Fruit fly (Drosophila melanogaster) whole organism, adult: ENCODE measurements around the gene CG43402.

ENCODE experiments used
- CG7045 ChIP-seq: fragments of 200-800 bp; sonication (Bioruptor generic); optimal IDR thresholded peaks from 2 replicates; lab custom pipeline; 2017; ENCODE audit warnings: missing biosample characterization, mild to moderate bottlenecking, missing genetic modification characterization
- CG7101 ChIP-seq: fragments of 200-800 bp; sonication (Bioruptor generic); optimal IDR thresholded peaks from 2 replicates; lab custom pipeline; 2018; ENCODE audit warnings: missing biosample characterization, mild to moderate bottlenecking, missing genetic modification characterization, moderate library complexity
- Crg-1 ChIP-seq: fragments of 200-800 bp; sonication (Bioruptor generic); optimal IDR thresholded peaks from 2 replicates; lab custom pipeline; 2016; ENCODE audit warnings: missing biosample characterization, missing genetic modification characterization
- bab1 ChIP-seq: fragments of 200-800 bp; sonication (Bioruptor generic); optimal IDR thresholded peaks from 3 replicates; lab custom pipeline; 2019; ENCODE audit warnings: missing biosample characterization, mild to moderate bottlenecking, missing genetic modification characterization, moderate library complexity
- cic ChIP-seq: fragments of 200-800 bp; sonication (Bioruptor generic); optimal IDR thresholded peaks from 2 replicates; lab custom pipeline; 2017; ENCODE audit warnings: missing biosample characterization, mild to moderate bottlenecking, missing genetic modification characterization, moderate library complexity
- cnc ChIP-seq, 2 experiments: fragments of >200 bp; optimal IDR thresholded peaks; 2 replicates each; lab custom pipeline; 2017
- ovo ChIP-seq: fragments of 200-800 bp; sonication (Bioruptor generic); optimal IDR thresholded peaks from 2 replicates; lab custom pipeline; 2016; ENCODE audit warnings: missing biosample characterization, missing genetic modification characterization
- toe ChIP-seq: fragments of 200-800 bp; sonication (Bioruptor generic); optimal IDR thresholded peaks from 2 replicates; lab custom pipeline; 2016; ENCODE audit warnings: missing biosample characterization, missing genetic modification characterization

DNA sequence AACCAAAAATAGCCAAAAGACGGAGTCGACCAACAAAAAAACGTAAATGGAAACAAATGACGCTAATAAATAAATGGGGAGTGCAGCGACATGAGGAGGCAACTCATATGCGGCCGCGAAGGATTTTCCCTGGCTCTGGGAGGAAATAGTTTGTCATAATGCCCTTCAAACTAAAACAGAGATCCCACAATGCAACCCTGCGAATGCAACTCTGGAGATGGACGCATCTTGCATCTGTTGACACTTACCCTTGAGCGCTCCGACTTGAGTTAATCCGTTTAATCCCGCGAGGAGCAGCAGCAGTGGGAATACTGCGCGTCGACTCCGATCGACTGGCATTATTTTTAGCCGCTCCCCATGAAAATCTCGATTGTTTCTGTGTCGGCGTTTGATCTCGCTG lies 22.8 kb upstream of the CG43402 start:
- no peak for TF ChIP-seq cnc (optimal IDR thresholded peaks at IDR 0.05; lab: Kevin White, UChicago)
- no peak for TF ChIP-seq Crg-1
- TF ChIP-seq ovo (GFP tag; lab: Kevin White, UChicago), result no peak
- no peak for TF ChIP-seq bab1 (GFP tag; lab: Kevin White, UChicago)
- TF ChIP-seq CG7101, result no peak
- TF ChIP-seq CG7045, result no peak
- TF ChIP-seq cic (GFP tag; lab: Kevin White, UChicago), result no peak
- no peak for TF ChIP-seq toe (GFP tag; lab: Kevin White, UChicago)
